Worm (Caenorhabditis elegans): ENCODE measurements around the gene Y105C5B.11.

Gene Y105C5B.11

ce11 chrIV:15946507-15946906 lies 5.2 kb upstream of the Y105C5B.11 start, which contains the start of gene skr-10:
Gene skr-10, plus strand, starts transcription at chrIV:15946807.
- TF ChIP-seq pha-4 (tag; optimal IDR thresholded peaks at IDR 0.05) = no peak
- TF ChIP-seq ham-2 (GFP tag; optimal IDR thresholded peaks at IDR 0.05) = no peak
- TF ChIP-seq elt-3 (tag; optimal IDR thresholded peaks at IDR 0.05) = no peak
- no peak for TF ChIP-seq cnd-1 (tag; optimal IDR thresholded peaks at IDR 0.05)
- TF ChIP-seq sptf-1 (tag; optimal IDR thresholded peaks at IDR 0.05) = no peak
- TF ChIP-seq ceh-43 (GFP tag; optimal IDR thresholded peaks at IDR 0.05) = no peak
- no peak for TF ChIP-seq nhr-28 (tag; optimal IDR thresholded peaks at IDR 0.05)
- TF ChIP-seq hlh-1 (tag; optimal IDR thresholded peaks at IDR 0.05) = no peak
- TF ChIP-seq mep-1 (tag; optimal IDR thresholded peaks at IDR 0.05) = no peak
- TF ChIP-seq unc-62 (GFP tag; optimal IDR thresholded peaks at IDR 0.05) = no peak
- no peak for TF ChIP-seq unc-39 (tag; optimal IDR thresholded peaks at IDR 0.05)

- TF ChIP-seq nhr-237 (tag; optimal IDR thresholded peaks at IDR 0.05) (no peak), elt-1 (tag; optimal IDR thresholded peaks at IDR 0.05; ENCODE audit: borderline replicate concordance, insufficient read depth) (no peak)
These were observed 492 bp downstream of the Y105C5B.11 start for ce11 chrIV:15940811-15941210.

- TF ChIP-seq drap-1 (GFP tag; optimal IDR thresholded peaks at IDR 0.05) (no peak), ceh-83 (GFP tag; optimal IDR thresholded peaks at IDR 0.05) (peak; percentile 10), ham-2 (GFP tag; optimal IDR thresholded peaks at IDR 0.05) (no peak)
These were observed 2.8 kb downstream of the Y105C5B.11 start for ce11 chrIV:15938471-15938870.

- TF ChIP-seq lin-32 (GFP tag; optimal IDR thresholded peaks at IDR 0.05) = no peak
- TF ChIP-seq ceh-43 (GFP tag; optimal IDR thresholded peaks at IDR 0.05) = no peak
- no peak for TF ChIP-seq drap-1 (GFP tag; optimal IDR thresholded peaks at IDR 0.05)
- TF ChIP-seq ceh-39 (tag; optimal IDR thresholded peaks at IDR 0.05) = no peak
- no peak for TF ChIP-seq lsy-2 (tag; optimal IDR thresholded peaks at IDR 0.05)
- TF ChIP-seq sptf-1 (tag; optimal IDR thresholded peaks at IDR 0.05) = no peak
- TF ChIP-seq tbx-8 (GFP tag; optimal IDR thresholded peaks at IDR 0.05) = no peak
- no peak for TF ChIP-seq elt-3 (tag; optimal IDR thresholded peaks at IDR 0.05)
These were observed 4.2 kb downstream of the Y105C5B.11 start for ce11 chrIV:15937088-15937487.

- TF ChIP-seq elt-3 (tag; optimal IDR thresholded peaks at IDR 0.05) (no peak), ceh-43 (GFP tag; optimal IDR thresholded peaks at IDR 0.05) (no peak), flh-1 (GFP tag; optimal IDR thresholded peaks at IDR 0.05) (no peak), snpc-4 (tag; optimal IDR thresholded peaks at IDR 0.05) (no peak), cnd-1 (tag; optimal IDR thresholded peaks at IDR 0.05) (no peak), pha-4 (tag; optimal IDR thresholded peaks at IDR 0.05) (no peak), hlh-1 (tag; optimal IDR thresholded peaks at IDR 0.05) (no peak), bed-3 (GFP tag; optimal IDR thresholded peaks at IDR 0.05) (no peak), unc-62 (GFP tag; optimal IDR thresholded peaks at IDR 0.05) (no peak), ces-1 (GFP tag; optimal IDR thresholded peaks at IDR 0.05) (no peak), ceh-39 (tag; optimal IDR thresholded peaks at IDR 0.05) (no peak), lsy-2 (tag; optimal IDR thresholded peaks at IDR 0.05) (no peak), nhr-76 (tag; optimal IDR thresholded peaks at IDR 0.05) (no peak), lin-32 (GFP tag; optimal IDR thresholded peaks at IDR 0.05) (no peak), nhr-2 (tag; optimal IDR thresholded peaks at IDR 0.05) (no peak), zip-8 (tag; optimal IDR thresholded peaks at IDR 0.05) (no peak), unc-120 (tag; optimal IDR thresholded peaks at IDR 0.05; ENCODE audit: poor library complexity, severe bottlenecking) (no peak), blmp-1 (tag; optimal IDR thresholded peaks at IDR 0.05) (no peak), mls-2 (tag; optimal IDR thresholded peaks at IDR 0.05) (no peak), ceh-83 (GFP tag; optimal IDR thresholded peaks at IDR 0.05) (no peak)
These were observed 7.5 kb downstream of the Y105C5B.11 start, which contains the start of gene srv-16 for ce11 chrIV:15933814-15934213. Gene srv-16, minus strand, starts transcription at chrIV:15933914.

- TF ChIP-seq sptf-1 (tag; optimal IDR thresholded peaks at IDR 0.05) = peak; percentile 22
- TF ChIP-seq pha-4 (tag; optimal IDR thresholded peaks at IDR 0.05) = no peak
- no peak for TF ChIP-seq zip-8 (tag; optimal IDR thresholded peaks at IDR 0.05)
- TF ChIP-seq M03D4.4 (tag; optimal IDR thresholded peaks at IDR 0.05) = peak; percentile 35
- TF ChIP-seq hlh-1 (tag; optimal IDR thresholded peaks at IDR 0.05) = no peak
- TF ChIP-seq unc-62 (GFP tag; optimal IDR thresholded peaks at IDR 0.05) = no peak
- TF ChIP-seq drap-1 (GFP tag; optimal IDR thresholded peaks at IDR 0.05) = peak; percentile 48
- peak; percentile 4 for TF ChIP-seq lin-32 (GFP tag; optimal IDR thresholded peaks at IDR 0.05)
These were observed 9.5 kb downstream of the Y105C5B.11 start for ce11 chrIV:15931833-15932232.

Data from whole organism, mixed stage, embryonic.